Worm (Caenorhabditis elegans): ENCODE data around the gene lev-9.

The lev-9 gene

ce11 chrX:6291632-6292031, at the start of gene lev-9:
Gene lev-9, minus strand, starts transcription at chrX:6291732.
- TF ChIP-seq unc-130 (GFP tag; optimal IDR thresholded peaks at IDR 0.05): no peak
- no peak for TF ChIP-seq repo-1 (tag; optimal IDR thresholded peaks at IDR 0.05)
- no peak for TF ChIP-seq F33H1.4 (GFP tag; IDR thresholded peaks at IDR 0.05)
- TF ChIP-seq tbx-9 (tag; optimal IDR thresholded peaks at IDR 0.05; ENCODE audit: borderline replicate concordance): no peak
- no peak for TF ChIP-seq Y56A3A.18 (GFP tag; IDR thresholded peaks at IDR 0.05)
- TF ChIP-seq F23B12.7 (tag; optimal IDR thresholded peaks at IDR 0.05; ENCODE audit: insufficient read depth): no peak
- no peak for TF ChIP-seq T07F8.4 (tag; optimal IDR thresholded peaks at IDR 0.05)
- no peak for TF ChIP-seq rcor-1 (GFP tag; IDR thresholded peaks at IDR 0.05)
- no peak for TF ChIP-seq somi-1 (GFP tag; optimal IDR thresholded peaks at IDR 0.05)
- TF ChIP-seq mcd-1 (GFP tag; IDR thresholded peaks at IDR 0.05): no peak
- TF ChIP-seq nfya-2 (GFP tag; IDR thresholded peaks at IDR 0.05): no peak
- no peak for TF ChIP-seq snpc-4 (GFP tag; optimal IDR thresholded peaks at IDR 0.05)
- TF ChIP-seq snpc-4 (tag; optimal IDR thresholded peaks at IDR 0.05): no peak

- TF ChIP-seq madf-8 (GFP tag; conservative IDR thresholded peaks at IDR 0.05) (no peak), pha-4 (tag; optimal IDR thresholded peaks at IDR 0.05) (peak; percentile 2), F22D6.2 (tag; optimal IDR thresholded peaks at IDR 0.05) (no peak), pbrm-1 (GFP tag; IDR thresholded peaks at IDR 0.05) (no peak), nhr-90 (tag; optimal IDR thresholded peaks at IDR 0.05) (peak; percentile 16), let-607 (tag; optimal IDR thresholded peaks at IDR 0.05) (peak in 1 of 2 experiments; percentile 9), F23B12.7 (tag; optimal IDR thresholded peaks at IDR 0.05; ENCODE audit: insufficient read depth) (no peak), Y79H2A.3 (GFP tag; conservative IDR thresholded peaks at IDR 0.05) (no peak), unc-62 (GFP tag; optimal IDR thresholded peaks at IDR 0.05) (no peak), lin-40 (tag; optimal IDR thresholded peaks at IDR 0.05) (no peak), nhr-80 (tag; optimal IDR thresholded peaks at IDR 0.05) (peak; percentile 93), bed-2 (GFP tag; IDR thresholded peaks at IDR 0.05) (no peak), F57A8.1 (GFP tag; optimal IDR thresholded peaks at IDR 0.05) (no peak), him-1 (tag; optimal IDR thresholded peaks at IDR 0.05) (no peak), atf-7 (tag; optimal IDR thresholded peaks at IDR 0.05) (peak; percentile 3), ztf-22 (GFP tag; optimal IDR thresholded peaks at IDR 0.05) (peak; percentile 38), Y56A3A.18 (GFP tag; IDR thresholded peaks at IDR 0.05) (no peak), egrh-3 (GFP tag; IDR thresholded peaks at IDR 0.05) (no peak), nfyb-1 (GFP tag; IDR thresholded peaks at IDR 0.05) (peak; percentile 42; the same call in 1 of the 2 replicates), dox-1 (GFP tag; IDR thresholded peaks at IDR 0.05) (no peak), madf-6 (GFP tag; IDR thresholded peaks at IDR 0.05) (no peak), sea-2 (GFP tag; IDR thresholded peaks at IDR 0.05) (no peak)
These were observed 46.9 kb upstream of the lev-9 start for ce11 chrX:6338446-6338845.

ce11 chrX:6337951-6338350, 46.4 kb upstream of the lev-9 start, which contains the start of gene C03B1.13:
Gene C03B1.13, minus strand, starts transcription at chrX:6338051.
- TF ChIP-seq mel-28 (tag; optimal IDR thresholded peaks at IDR 0.05; ENCODE audit: borderline replicate concordance): no peak
- no peak for TF ChIP-seq athp-1 (tag; optimal IDR thresholded peaks at IDR 0.05)
- no peak for TF ChIP-seq snpc-1.3 (tag; optimal IDR thresholded peaks at IDR 0.05; ENCODE audit: insufficient read depth)
- TF ChIP-seq ama-1 (optimal IDR thresholded peaks at IDR 0.05): no peak
- no peak for TF ChIP-seq ama-1 (GFP tag; optimal IDR thresholded peaks at IDR 0.05)
- no peak for TF ChIP-seq ceh-27 (GFP tag; optimal IDR thresholded peaks at IDR 0.05)
- TF ChIP-seq let-607 (tag; optimal IDR thresholded peaks at IDR 0.05): no peak
- no peak for TF ChIP-seq madf-6 (GFP tag; IDR thresholded peaks at IDR 0.05)

All from whole organism, young adult.